Fruit fly (Drosophila melanogaster) whole organism, wandering third instar larva: ENCODE measurements around the gene CG42828.
A peak's percentile ranks its signal among the peaks of the same experiment; 100 is the strongest.

Experiments used
- HLH106 ChIP-seq: fragments of 200-800 bp; optimal IDR thresholded peaks from 3 replicates; lab custom pipeline; 2019; ENCODE audit warnings: missing biosample characterization, mild to moderate bottlenecking, missing genetic modification characterization, moderate library complexity
- Hr83 ChIP-seq: fragments of 200-300 bp; sonication (Bioruptor generic); optimal IDR thresholded peaks from 2 replicates; lab custom pipeline; 2016; ENCODE audit warnings: missing biosample characterization, mild to moderate bottlenecking, missing genetic modification characterization, moderate library complexity; ENCODE audit not compliant: poor library complexity, severe bottlenecking
- Myc ChIP-seq: fragments of >200 bp; optimal IDR thresholded peaks from 2 replicates; lab custom pipeline; 2017
- fru ChIP-seq: fragments of 200-800 bp; sonication (Bioruptor generic); optimal IDR thresholded peaks from 3 replicates; lab custom pipeline; 2016; ENCODE audit warnings: missing biosample characterization, mild to moderate bottlenecking, missing genetic modification characterization
- h ChIP-seq: fragments of 200-800 bp; sonication (Bioruptor generic); optimal IDR thresholded peaks from 3 replicates; lab custom pipeline; 2016; ENCODE audit warnings: missing biosample characterization, mild to moderate bottlenecking, missing genetic modification characterization
- psq ChIP-seq: fragments of 200-800 bp; sonication (Bioruptor generic); optimal IDR thresholded peaks from 3 replicates; lab custom pipeline; 2017; ENCODE audit warnings: missing biosample characterization, mild to moderate bottlenecking, missing genetic modification characterization, moderate library complexity
- sv ChIP-seq: fragments of 200-800 bp; sonication (Bioruptor generic); optimal IDR thresholded peaks from 3 replicates; lab custom pipeline; 2016; ENCODE audit warnings: missing biosample characterization, missing genetic modification characterization

DNA sequence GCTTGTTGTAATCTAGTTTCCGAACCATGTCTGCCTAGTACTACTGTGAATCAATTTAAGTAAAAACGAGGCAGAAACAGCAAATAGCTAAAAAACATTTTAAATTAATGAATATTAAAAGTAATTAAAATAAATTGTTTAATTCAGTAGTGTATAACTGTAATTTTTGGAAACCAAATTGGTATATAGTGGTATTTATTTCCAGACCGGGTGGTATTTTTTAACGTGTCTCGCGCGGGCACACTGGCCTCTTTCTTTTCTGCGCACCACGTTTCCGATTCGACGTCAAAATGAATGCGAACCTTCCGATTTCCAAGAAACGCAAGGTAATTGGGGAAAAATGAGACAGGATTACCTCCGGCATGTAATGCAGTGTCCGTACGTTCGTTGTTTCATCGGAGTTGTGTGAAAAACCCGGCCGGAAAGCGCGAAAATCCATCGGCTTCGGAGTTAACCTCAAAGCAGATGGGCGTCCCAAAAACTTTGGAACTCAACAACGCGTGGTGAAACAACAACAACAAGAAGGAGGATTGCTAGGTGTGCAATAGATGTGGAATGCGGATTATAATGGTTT lies 14.9 kb upstream of the CG42828 start, which contains the start of gene RpS3:
- TF ChIP-seq fru (GFP tag; lab: Kevin White, UChicago) = no peak
- TF ChIP-seq Hr83 = no peak
- peak; percentile 46 for TF ChIP-seq Myc
- no peak for TF ChIP-seq h (GFP tag; lab: Kevin White, UChicago)
- no peak for TF ChIP-seq sv (GFP tag; lab: Kevin White, UChicago)
- TF ChIP-seq HLH106 = peak; percentile 25
- TF ChIP-seq psq (GFP tag; lab: Kevin White, UChicago) = no peak
